Fruit fly (Drosophila melanogaster) whole organism, embryonic: ENCODE results near the gene CG16972.
A peak's percentile ranks its signal among the peaks of the same experiment; 100 is the strongest.

Experiments used
- Asciz ChIP-seq: fragments of 200-800 bp; sonication (Bioruptor generic); optimal IDR thresholded peaks from 2 replicates; lab custom pipeline; 2017; ENCODE audit warnings: missing biosample characterization, mild to moderate bottlenecking, missing genetic modification characterization, missing genetic modification reagents
- Atf-2 ChIP-seq: fragments of 200-800 bp; sonication (Bioruptor generic); optimal IDR thresholded peaks from 2 replicates; lab custom pipeline; 2016; ENCODE audit warnings: missing biosample characterization, missing genetic modification characterization
- Atf6 ChIP-seq: fragments of 200-800 bp; sonication (Bioruptor generic); IDR thresholded peaks from 2 replicates; pipeline ENCODE4 v1.3.6; 2022; ENCODE audit warnings: missing biosample characterization, missing genetic modification characterization
- B-H2 ChIP-seq: fragments of 200-800 bp; sonication (Bioruptor generic); optimal IDR thresholded peaks from 2 replicates; lab custom pipeline; 2018; ENCODE audit warnings: missing biosample characterization, mild to moderate bottlenecking, missing genetic modification characterization
- CG10959 ChIP-seq: fragments of 200-800 bp; sonication (Bioruptor generic); IDR thresholded peaks from 2 replicates; pipeline ENCODE4 v1.3.6; 2022; ENCODE audit warnings: missing biosample characterization, missing genetic modification characterization
- CG11247 ChIP-seq: fragments of 200-800 bp; sonication (Bioruptor generic); IDR thresholded peaks from 2 replicates; pipeline ENCODE4 v1.3.6; 2022; ENCODE audit warnings: missing biosample characterization, missing genetic modification characterization
- CG13624 ChIP-seq: fragments of 200-800 bp; sonication (Bioruptor generic); optimal IDR thresholded peaks from 2 replicates; lab custom pipeline; 2016; ENCODE audit warnings: missing biosample characterization, missing genetic modification characterization
- CG16779 ChIP-seq: fragments of 200-800 bp; sonication (Bioruptor generic); IDR thresholded peaks from 2 replicates; pipeline ENCODE4 v1.3.6; 2022; ENCODE audit warnings: missing biosample characterization, missing genetic modification characterization
- CG16813 ChIP-seq: fragments of 200-800 bp; sonication (Bioruptor generic); IDR thresholded peaks from 3 replicates; pipeline ENCODE4 v1.3.6; 2022; ENCODE audit warnings: missing biosample characterization, missing genetic modification characterization; ENCODE audit not compliant: partially characterized antibody
- CG17359 ChIP-seq: fragments of 200-800 bp; sonication (Bioruptor generic); optimal IDR thresholded peaks from 3 replicates; lab custom pipeline; 2018; ENCODE audit warnings: missing biosample characterization, mild to moderate bottlenecking, missing genetic modification characterization, moderate library complexity
- CG17385 ChIP-seq: fragments of 200-800 bp; sonication (Bioruptor generic); optimal IDR thresholded peaks from 3 replicates; lab custom pipeline; 2018; ENCODE audit warnings: missing biosample characterization, mild to moderate bottlenecking, missing genetic modification characterization
- CG1792 ChIP-seq: fragments of 200-800 bp; sonication (Bioruptor generic); optimal IDR thresholded peaks from 2 replicates; lab custom pipeline; 2016; ENCODE audit warnings: missing biosample characterization, missing genetic modification characterization
- CG18764 ChIP-seq: fragments of 200-800 bp; sonication (Bioruptor generic); optimal IDR thresholded peaks from 3 replicates; lab custom pipeline; 2016; ENCODE audit warnings: missing biosample characterization, missing genetic modification characterization
- CG31441 ChIP-seq: fragments of 200-800 bp; sonication (Bioruptor generic); IDR thresholded peaks from 2 replicates; pipeline ENCODE4 v1.3.6; 2022; ENCODE audit warnings: missing biosample characterization, missing genetic modification characterization
- CG32532 ChIP-seq: fragments of 200-800 bp; sonication (Bioruptor generic); IDR thresholded peaks from 2 replicates; pipeline ENCODE4 v1.3.6; 2022; ENCODE audit warnings: missing biosample characterization, missing genetic modification characterization
- CG34376 ChIP-seq: fragments of 200-800 bp; sonication (Bioruptor generic); optimal IDR thresholded peaks from 2 replicates; lab custom pipeline; 2018; ENCODE audit warnings: missing biosample characterization, mild to moderate bottlenecking, missing genetic modification characterization
- CG9727 ChIP-seq: fragments of 200-800 bp; sonication (Bioruptor generic); optimal IDR thresholded peaks from 3 replicates; lab custom pipeline; 2017; ENCODE audit warnings: missing biosample characterization, mild to moderate bottlenecking, missing genetic modification characterization
- CG9817 ChIP-seq: fragments of 200-800 bp; sonication (Bioruptor generic); optimal IDR thresholded peaks from 2 replicates; lab custom pipeline; 2018; ENCODE audit warnings: missing biosample characterization, mild to moderate bottlenecking, missing genetic modification characterization, moderate library complexity
- Camta ChIP-seq: fragments of 200-800 bp; sonication (Bioruptor generic); optimal IDR thresholded peaks from 2 replicates; lab custom pipeline; 2016; ENCODE audit warnings: missing biosample characterization, missing genetic modification characterization
- Dip3 ChIP-seq: fragments of 200-800 bp; sonication (Bioruptor generic); optimal IDR thresholded peaks from 3 replicates; lab custom pipeline; 2016; ENCODE audit warnings: missing biosample characterization, missing genetic modification characterization
- Ets65A ChIP-seq: fragments of 200-800 bp; sonication (Bioruptor generic); peaks from one replicate; lab custom pipeline; 2016; ENCODE audit warnings: missing biosample characterization, missing genetic modification characterization
- Gug ChIP-seq: fragments of 200-800 bp; sonication (Bioruptor generic); IDR thresholded peaks from 4 replicates; pipeline ENCODE4 v1.3.6; 2022; ENCODE audit warnings: missing biosample characterization, missing genetic modification characterization
- HLH3B ChIP-seq: fragments of 200-800 bp; sonication (Bioruptor generic); IDR thresholded peaks from 2 replicates; pipeline ENCODE4 v1.3.6; 2022; ENCODE audit warnings: missing biosample characterization, missing genetic modification characterization
- Max ChIP-seq: fragments of 200-800 bp; sonication (Bioruptor generic); optimal IDR thresholded peaks from 2 replicates; lab custom pipeline; 2016; ENCODE audit warnings: missing biosample characterization, mild to moderate bottlenecking, missing genetic modification characterization
- Mrtf ChIP-seq: fragments of 200-800 bp; sonication (Bioruptor generic); IDR thresholded peaks from 3 replicates; pipeline ENCODE4 v1.3.6; 2022; ENCODE audit warnings: missing biosample characterization, missing genetic modification characterization
- NC2α ChIP-seq: fragments of 200-800 bp; sonication (Bioruptor generic); optimal IDR thresholded peaks from 2 replicates; lab custom pipeline; 2016; ENCODE audit warnings: missing biosample characterization, missing genetic modification characterization
- NC2β ChIP-seq: fragments of 200-800 bp; sonication (Bioruptor generic); optimal IDR thresholded peaks from 2 replicates; lab custom pipeline; 2016; ENCODE audit warnings: missing biosample characterization, missing genetic modification characterization
- Pdp1 ChIP-seq, 2 experiments: fragments of 200-800 bp; sonication (Bioruptor generic); optimal IDR thresholded peaks; 3 replicates each; lab custom pipeline; 2016; ENCODE audit warnings: missing biosample characterization in 2 of 2, missing genetic modification characterization in 2 of 2, mild to moderate bottlenecking in 1 of 2, moderate library complexity in 1 of 2
- Ptx1 ChIP-seq: fragments of 200-800 bp; sonication (Bioruptor generic); IDR thresholded peaks from 2 replicates; pipeline ENCODE4 v1.3.6; 2022; ENCODE audit warnings: missing biosample characterization, missing genetic modification characterization
- Rx ChIP-seq: fragments of 200-800 bp; sonication (Bioruptor generic); IDR thresholded peaks from 2 replicates; pipeline ENCODE4 v1.3.6; 2022; ENCODE audit warnings: missing biosample characterization, missing genetic modification characterization
- Ssrp ChIP-seq: fragments of 200-800 bp; sonication (Bioruptor generic); optimal IDR thresholded peaks from 2 replicates; lab custom pipeline; 2018; ENCODE audit warnings: missing biosample characterization, mild to moderate bottlenecking, missing genetic modification characterization, moderate library complexity
- ato ChIP-seq: fragments of 200-800 bp; sonication (Bioruptor generic); IDR thresholded peaks from 2 replicates; pipeline ENCODE4 v1.3.6; 2022; ENCODE audit warnings: missing biosample characterization, missing genetic modification characterization; ENCODE audit not compliant: partially characterized antibody
- bbx ChIP-seq: fragments of 200-800 bp; sonication (Bioruptor generic); IDR thresholded peaks from 2 replicates; pipeline ENCODE4 v1.3.6; 2022; ENCODE audit warnings: missing biosample characterization, missing genetic modification characterization; ENCODE audit not compliant: partially characterized antibody
- bcd ChIP-seq: fragments of 200-800 bp; sonication (Bioruptor generic); optimal IDR thresholded peaks from 2 replicates; lab custom pipeline; 2017; ENCODE audit warnings: missing biosample characterization, mild to moderate bottlenecking, missing genetic modification characterization
- cwo ChIP-seq: fragments of 200-800 bp; sonication (Bioruptor generic); optimal IDR thresholded peaks from 3 replicates; lab custom pipeline; 2017; ENCODE audit warnings: missing biosample characterization, missing genetic modification characterization, mild to moderate bottlenecking, moderate library complexity, missing genetic modification reagents
- ems ChIP-seq: fragments of 200-800 bp; sonication (Bioruptor generic); optimal IDR thresholded peaks from 3 replicates; lab custom pipeline; 2016; ENCODE audit warnings: missing biosample characterization, missing genetic modification characterization
- fd64A ChIP-seq: fragments of 200-800 bp; sonication (Bioruptor generic); optimal IDR thresholded peaks from 3 replicates; lab custom pipeline; 2018; ENCODE audit warnings: missing biosample characterization, mild to moderate bottlenecking, missing genetic modification characterization
- grau ChIP-seq: fragments of 200-800 bp; optimal IDR thresholded peaks from 3 replicates; lab custom pipeline; 2019; ENCODE audit warnings: missing biosample characterization, mild to moderate bottlenecking, missing genetic modification characterization, moderate library complexity
- grn ChIP-seq: fragments of 200-800 bp; sonication (Bioruptor generic); optimal IDR thresholded peaks from 3 replicates; lab custom pipeline; 2017; ENCODE audit warnings: missing biosample characterization, missing genetic modification characterization
- insv ChIP-seq, 2 experiments: fragments of 200-800 bp; sonication (Bioruptor generic); optimal IDR thresholded peaks; 3 replicates each; lab custom pipeline; 2016 to 2018; ENCODE audit warnings: missing biosample characterization in 2 of 2, missing genetic modification characterization in 2 of 2
- lab ChIP-seq: fragments of 200-800 bp; sonication (Bioruptor generic); optimal IDR thresholded peaks from 3 replicates; lab custom pipeline; 2017; ENCODE audit warnings: missing biosample characterization, missing genetic modification characterization, mild to moderate bottlenecking, moderate library complexity, missing genetic modification reagents
- lbe ChIP-seq: fragments of 200-800 bp; sonication (Bioruptor generic); optimal IDR thresholded peaks from 2 replicates; lab custom pipeline; 2016; ENCODE audit warnings: missing biosample characterization, mild to moderate bottlenecking, missing genetic modification characterization
- lilli ChIP-seq: fragments of 200-800 bp; sonication (Bioruptor generic); optimal IDR thresholded peaks from 3 replicates; lab custom pipeline; 2016; ENCODE audit warnings: missing biosample characterization, missing genetic modification characterization
- nom ChIP-seq: fragments of 200-800 bp; sonication (Bioruptor generic); optimal IDR thresholded peaks from 2 replicates; lab custom pipeline; 2017; ENCODE audit warnings: missing biosample characterization, missing genetic modification characterization, mild to moderate bottlenecking, moderate library complexity, missing genetic modification reagents
- pho ChIP-seq: fragments of 200-800 bp; sonication (Bioruptor generic); optimal IDR thresholded peaks from 2 replicates; lab custom pipeline; 2016; ENCODE audit warnings: missing biosample characterization, missing genetic modification characterization
- repo ChIP-seq: fragments of 200-800 bp; sonication (Bioruptor generic); optimal IDR thresholded peaks from 2 replicates; lab custom pipeline; 2016; ENCODE audit warnings: missing biosample characterization, missing genetic modification characterization
- sens ChIP-seq: fragments of 200-800 bp; sonication (Bioruptor generic); peaks from one replicate; lab custom pipeline; 2016; ENCODE audit warnings: missing biosample characterization, missing genetic modification characterization
- sens-2 ChIP-seq: fragments of 200-800 bp; sonication (Bioruptor generic); IDR thresholded peaks from 2 replicates; pipeline ENCODE4 v1.3.6; 2022; ENCODE audit warnings: missing biosample characterization, missing genetic modification characterization
- z ChIP-seq: fragments of 200-800 bp; sonication (Bioruptor generic); IDR thresholded peaks from 3 replicates; pipeline ENCODE4 v1.3.6; 2022; ENCODE audit warnings: missing biosample characterization, missing genetic modification characterization
- zfh1 ChIP-seq: fragments of 200-800 bp; sonication (Bioruptor generic); IDR thresholded peaks from 3 replicates; pipeline ENCODE4 v1.3.6; 2022; ENCODE audit warnings: missing biosample characterization, missing genetic modification characterization

The CG16972 gene

DNA sequence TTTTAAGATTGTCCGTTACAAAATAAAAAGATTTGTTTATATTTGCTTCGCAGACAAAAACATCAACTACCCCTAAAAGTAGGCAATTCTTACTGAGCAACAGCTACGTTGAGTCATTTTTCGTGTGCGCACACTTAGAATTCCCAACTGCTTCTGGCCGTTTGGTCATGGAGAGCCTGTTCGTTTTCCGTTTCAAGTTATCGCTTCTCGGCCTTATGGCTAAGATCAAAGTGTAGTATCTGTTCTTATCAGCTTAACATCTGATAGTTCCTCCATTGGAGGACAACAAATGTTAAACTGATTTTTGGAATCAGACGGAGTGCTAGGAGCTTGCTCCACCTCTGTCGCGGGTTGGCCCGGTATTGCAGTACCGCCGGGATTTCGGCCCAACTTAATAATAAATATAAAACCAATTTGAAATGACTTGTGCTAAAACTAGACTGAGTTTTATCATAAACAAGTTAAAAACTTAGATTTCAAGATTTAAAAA lies 12.6 kb upstream of the CG16972 start (continued):
- TF ChIP-seq sens-2 (GFP tag; lab: Robert Waterston, UW) (0 out of 2 replicates have a peak, but pooled peaks have one; percentile 41), Ssrp (peak; percentile 2), CG10959 (GFP tag; lab: Robert Waterston, UW) (peak; percentile 75), CG16779 (GFP tag; lab: Robert Waterston, UW) (peak; percentile 51; the same call in 1 of the 2 replicates), cwo (GFP tag; lab: Kevin White, UChicago) (peak; percentile 52), bbx (GFP tag; lab: Robert Waterston, UW) (peak; percentile 77), Mrtf (GFP tag; lab: Robert Waterston, UW) (0 out of 3 replicates have a peak, but pooled peaks have one; percentile 15), CG11247 (GFP tag; lab: Robert Waterston, UW) (peak; percentile 70), CG13624 (GFP tag; lab: Kevin White, UChicago) (peak; percentile 71), CG16813 (peak; percentile 54; the same call in 2 of the 3 replicates), Camta (GFP tag; lab: Kevin White, UChicago) (peak; percentile 50), ems (GFP tag; lab: Kevin White, UChicago) (peak; percentile 62), CG17359 (tag; lab: Kevin White, UChicago) (peak; percentile 83), bcd (GFP tag; lab: Kevin White, UChicago) (peak; percentile 54), HLH3B (GFP tag; lab: Robert Waterston, UW) (peak; percentile 66; the same call in 1 of the 2 replicates), lab (GFP tag; lab: Kevin White, UChicago) (peak; percentile 74), CG9817 (tag; lab: Kevin White, UChicago) (peak; percentile 26), CG1792 (peak; percentile 58), CG18764 (GFP tag; lab: Kevin White, UChicago) (peak; percentile 32), zfh1 (GFP tag; lab: Robert Waterston, UW) (peak; percentile 77), nom (GFP tag; lab: Kevin White, UChicago) (peak; percentile 41), lbe (GFP tag; lab: Kevin White, UChicago) (peak; percentile 40), ato (peak; percentile 5; the same call in 1 of the 2 replicates), Pdp1 (GFP tag; optimal IDR thresholded peaks at IDR 0.05; lab: Kevin White, UChicago) (peak; percentile 50 to 60), Atf6 (GFP tag; lab: Robert Waterston, UW) (peak; percentile 49; the same call in 1 of the 2 replicates), grn (GFP tag; lab: Kevin White, UChicago) (peak; percentile 81), B-H2 (GFP tag; lab: Kevin White, UChicago) (peak; percentile 39), Rx (GFP tag; lab: Robert Waterston, UW) (0 out of 2 replicates have a peak, but pooled peaks have one; percentile 14), Gug (GFP tag; lab: Robert Waterston, UW) (peak; percentile 49; the same call in 2 of the 4 replicates), Asciz (GFP tag; lab: Kevin White, UChicago) (peak; percentile 39), Ets65A (GFP tag; lab: Kevin White, UChicago) (peak; percentile 93), CG17385 (GFP tag; lab: Kevin White, UChicago) (peak; percentile 50), sens (GFP tag; lab: Kevin White, UChicago) (peak; percentile 93), fd64A (GFP tag; lab: Kevin White, UChicago) (peak; percentile 35), insv (GFP tag; optimal IDR thresholded peaks at IDR 0.05; lab: Kevin White, UChicago) (peak in 1 of 2 experiments; percentile 63), NC2α (peak; percentile 53), CG34376 (GFP tag; lab: Kevin White, UChicago) (peak; percentile 88), Atf-2 (GFP tag; lab: Kevin White, UChicago) (peak; percentile 9), NC2β (peak; percentile 69), grau (tag; lab: Kevin White, UChicago) (peak; percentile 41), lilli (GFP tag; lab: Kevin White, UChicago) (peak; percentile 59), pho (GFP tag; lab: Kevin White, UChicago) (peak; percentile 56), repo (GFP tag; lab: Kevin White, UChicago) (peak; percentile 73), CG9727 (GFP tag; lab: Kevin White, UChicago) (peak; percentile 25), Max (GFP tag; lab: Kevin White, UChicago) (peak; percentile 56), Ptx1 (peak; percentile 43; the same call in 1 of the 2 replicates), z (peak; percentile 59; the same call in 2 of the 3 replicates), CG31441 (GFP tag; lab: Robert Waterston, UW) (peak; percentile 53; the same call in 1 of the 2 replicates), CG32532 (GFP tag; lab: Robert Waterston, UW) (peak; percentile 72), Dip3 (GFP tag; lab: Kevin White, UChicago) (peak; percentile 28)
